Worm (Caenorhabditis elegans): ENCODE results near the gene nhr-285.
"Not testable (repeated sequence)": the region's sequence is repeated elsewhere in the genome, so short reads cannot be mapped to it uniquely, and the experiment has no call there.

The nhr-285 gene

ce11 chrV:15779128-15779729 is at the start of gene nhr-285, which contains the start of gene irld-52:
nhr-285 (minus strand) TSS chrV:15779228.
irld-52 (plus strand) TSS chrV:15779679.
- TF ChIP-seq tbx-11 (GFP tag; IDR thresholded peaks at IDR 0.05) (no peak), pes-1 (GFP tag; IDR thresholded peaks at IDR 0.05) (no peak), tbx-37 (GFP tag; conservative IDR thresholded peaks at IDR 0.05) (no peak), ets-7 (tag; optimal IDR thresholded peaks at IDR 0.05) (no peak), ceh-36 (tag; optimal IDR thresholded peaks at IDR 0.05) (no peak), hmg-4 (GFP tag; optimal IDR thresholded peaks at IDR 0.05) (no peak), B0310.2 (tag; optimal IDR thresholded peaks at IDR 0.05) (no peak), aly-1 (tag; optimal IDR thresholded peaks at IDR 0.05) (no peak), hmbx-1 (tag; optimal IDR thresholded peaks at IDR 0.05) (no peak), scrt-1 (GFP tag; IDR thresholded peaks at IDR 0.05) (no peak), ceh-13 (GFP tag; optimal IDR thresholded peaks at IDR 0.05) (no peak), sea-1 (GFP tag; conservative IDR thresholded peaks at IDR 0.05) (no peak), F13C5.2 (tag; optimal IDR thresholded peaks at IDR 0.05) (no peak), tra-4 (tag; optimal IDR thresholded peaks at IDR 0.05) (no peak), hnd-1 (tag; optimal IDR thresholded peaks at IDR 0.05) (no peak), flt-1 (GFP tag; IDR thresholded peaks at IDR 0.05) (no peak)

- no peak for TF ChIP-seq sea-1 (GFP tag; conservative IDR thresholded peaks at IDR 0.05)
- TF ChIP-seq hnd-1 (tag; optimal IDR thresholded peaks at IDR 0.05) = no peak
- no peak for TF ChIP-seq ets-7 (tag; optimal IDR thresholded peaks at IDR 0.05)
- TF ChIP-seq tra-4 (tag; optimal IDR thresholded peaks at IDR 0.05) = no peak
- TF ChIP-seq ceh-13 (GFP tag; optimal IDR thresholded peaks at IDR 0.05) = no peak
- TF ChIP-seq hmbx-1 (tag; optimal IDR thresholded peaks at IDR 0.05) = no peak
- no peak for TF ChIP-seq hmg-4 (GFP tag; optimal IDR thresholded peaks at IDR 0.05)
- no peak for TF ChIP-seq tbx-11 (GFP tag; IDR thresholded peaks at IDR 0.05)
- no peak for TF ChIP-seq ama-1 (optimal IDR thresholded peaks at IDR 0.05)
- no peak for TF ChIP-seq F13C5.2 (tag; optimal IDR thresholded peaks at IDR 0.05)
- TF ChIP-seq ceh-36 (tag; optimal IDR thresholded peaks at IDR 0.05) = no peak
- TF ChIP-seq tbx-37 (GFP tag; conservative IDR thresholded peaks at IDR 0.05) = no peak
- TF ChIP-seq pes-1 (GFP tag; IDR thresholded peaks at IDR 0.05) = no peak
- TF ChIP-seq scrt-1 (GFP tag; IDR thresholded peaks at IDR 0.05) = no peak
- TF ChIP-seq aly-1 (tag; optimal IDR thresholded peaks at IDR 0.05) = no peak
- TF ChIP-seq flt-1 (GFP tag; IDR thresholded peaks at IDR 0.05) = no peak
- no peak for TF ChIP-seq B0310.2 (tag; optimal IDR thresholded peaks at IDR 0.05)
These were observed 47.1 kb upstream of the nhr-285 start, which contains the start of gene srbc-51 for ce11 chrV:15826110-15826509. srbc-51 (plus strand) TSS chrV:15826410.

DNA sequence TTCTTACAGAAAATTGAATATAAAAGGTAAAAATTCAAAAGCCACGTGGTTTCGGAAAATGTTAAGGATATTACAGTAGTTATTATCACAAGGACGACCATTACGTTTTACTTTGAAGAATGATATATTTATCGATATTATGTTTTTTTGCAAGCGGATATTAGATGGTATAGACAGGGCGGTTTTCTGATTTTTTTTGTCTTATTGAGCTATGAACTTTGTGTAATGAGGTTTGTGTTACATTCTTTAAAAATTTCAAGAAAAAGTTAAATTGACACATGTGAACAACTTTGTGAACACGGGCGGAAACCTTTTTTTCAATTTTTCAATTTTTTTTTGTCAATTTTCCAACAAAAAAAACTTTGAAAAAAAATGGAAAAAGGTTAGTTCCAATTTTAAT is 45.8 kb upstream of the nhr-285 start, which contains the start of gene srbc-50:
TSS of gene srbc-50 (minus strand) at position 101 of the 400 bp plus-strand sequence.
- TF ChIP-seq tbx-37 (GFP tag; conservative IDR thresholded peaks at IDR 0.05) (no peak), hmbx-1 (tag; optimal IDR thresholded peaks at IDR 0.05) (no peak), pes-1 (GFP tag; IDR thresholded peaks at IDR 0.05) (no peak), ceh-13 (GFP tag; optimal IDR thresholded peaks at IDR 0.05) (no peak), scrt-1 (GFP tag; IDR thresholded peaks at IDR 0.05) (no peak), hmg-4 (GFP tag; optimal IDR thresholded peaks at IDR 0.05) (no peak), hnd-1 (tag; optimal IDR thresholded peaks at IDR 0.05) (no peak), tbx-11 (GFP tag; IDR thresholded peaks at IDR 0.05) (no peak), ets-7 (tag; optimal IDR thresholded peaks at IDR 0.05) (no peak), F13C5.2 (tag; optimal IDR thresholded peaks at IDR 0.05) (no peak)

ce11 chrV:15821398-15821797 is 42.4 kb upstream of the nhr-285 start, which contains the start of gene srbc-49:
srbc-49 (plus strand) TSS chrV:15821698.
- no peak for TF ChIP-seq hmbx-1 (tag; optimal IDR thresholded peaks at IDR 0.05)
- TF ChIP-seq F13C5.2 (tag; optimal IDR thresholded peaks at IDR 0.05) = no peak
- no peak for TF ChIP-seq hnd-1 (tag; optimal IDR thresholded peaks at IDR 0.05)
- no peak for TF ChIP-seq tbx-11 (GFP tag; IDR thresholded peaks at IDR 0.05)
- TF ChIP-seq sea-1 (GFP tag; conservative IDR thresholded peaks at IDR 0.05) = no peak

DNA sequence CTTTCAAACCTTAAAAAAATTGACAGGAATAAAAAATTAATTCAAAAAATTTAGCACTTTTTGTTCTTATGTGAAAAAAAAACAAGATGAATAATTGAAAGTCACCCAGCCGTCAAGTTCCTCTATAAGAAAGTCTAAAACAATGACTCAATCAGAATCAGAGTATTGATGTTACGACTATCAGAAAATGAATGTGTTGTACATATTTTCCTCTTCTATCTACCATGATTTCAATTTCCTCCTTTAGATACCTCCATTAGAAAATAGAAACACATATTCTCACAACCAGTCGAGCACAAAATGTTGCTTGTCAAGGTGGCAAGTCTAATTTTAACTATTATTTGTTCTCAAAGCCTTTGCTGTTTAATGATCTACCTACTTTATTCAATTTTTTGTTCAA is 41.0 kb upstream of the nhr-285 start, which contains the start of gene srbc-48:
TSS of gene srbc-48 (plus strand) at position 301 of the 400 bp plus-strand sequence.
- TF ChIP-seq ets-7 (tag; optimal IDR thresholded peaks at IDR 0.05) = no peak

DNA sequence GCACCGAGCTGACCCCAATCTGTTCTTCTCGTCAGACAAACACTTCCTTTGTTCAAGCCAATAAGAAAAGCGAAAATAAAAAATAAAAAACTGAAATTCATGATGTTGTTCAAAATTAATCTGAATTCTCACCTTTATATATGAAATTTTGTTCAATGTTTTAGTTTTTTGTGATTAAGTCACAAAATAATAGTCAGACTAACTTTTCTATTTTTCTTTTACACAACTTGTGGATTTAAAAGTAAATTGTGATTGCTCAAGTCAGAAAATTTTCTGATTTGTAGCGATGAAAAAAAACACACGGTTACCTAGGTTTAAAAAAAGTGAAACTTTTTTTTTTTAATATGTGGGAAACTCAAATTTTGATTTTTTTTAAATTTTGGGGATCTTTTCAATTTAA is 38.7 kb upstream of the nhr-285 start, which contains the start of gene abf-3:
TSS of gene abf-3 (minus strand) at position 101 of the 400 bp plus-strand sequence.
- no peak for TF ChIP-seq scrt-1 (GFP tag; IDR thresholded peaks at IDR 0.05)
- no peak for TF ChIP-seq flt-1 (GFP tag; IDR thresholded peaks at IDR 0.05)
- TF ChIP-seq hmg-4 (GFP tag; optimal IDR thresholded peaks at IDR 0.05) = no peak
- no peak for TF ChIP-seq aly-1 (tag; optimal IDR thresholded peaks at IDR 0.05)
- TF ChIP-seq ceh-13 (GFP tag; optimal IDR thresholded peaks at IDR 0.05) = no peak

DNA sequence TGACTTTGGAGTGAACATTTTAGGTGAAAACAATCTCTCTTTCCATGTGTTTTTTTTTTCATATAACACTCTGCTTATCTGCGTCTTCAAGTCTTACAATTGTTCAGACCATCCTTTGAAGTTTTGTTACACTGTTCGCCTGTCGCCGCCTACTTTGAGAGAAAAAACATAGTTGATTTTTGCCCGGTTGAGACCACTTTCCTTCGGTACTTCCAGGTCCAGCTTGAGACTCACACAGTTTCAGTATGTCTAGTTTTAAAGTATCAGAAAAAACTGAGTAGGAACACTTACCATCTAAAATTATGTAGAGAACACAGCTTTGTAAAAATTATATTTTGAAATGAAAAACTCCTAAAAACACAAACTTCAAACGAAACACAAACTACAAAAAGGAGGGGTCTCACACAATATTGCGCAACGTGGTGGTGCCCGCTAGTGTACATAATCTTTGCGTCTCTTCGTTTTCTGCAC is 37.0 kb upstream of the nhr-285 start, which contains the start of the genes fbxa-69 and F54B8.4:
TSS of gene fbxa-69 (minus strand) at position 10 of the 471 bp plus-strand sequence.
TSS of gene F54B8.4 (plus strand) at position 421 of the 471 bp plus-strand sequence.
- TF ChIP-seq ama-1 (optimal IDR thresholded peaks at IDR 0.05) (no peak), scrt-1 (GFP tag; IDR thresholded peaks at IDR 0.05) (no peak), flt-1 (GFP tag; IDR thresholded peaks at IDR 0.05) (no peak), hmbx-1 (tag; optimal IDR thresholded peaks at IDR 0.05) (no peak), hmg-4 (GFP tag; optimal IDR thresholded peaks at IDR 0.05) (no peak), B0310.2 (tag; optimal IDR thresholded peaks at IDR 0.05) (no peak), pes-1 (GFP tag; IDR thresholded peaks at IDR 0.05) (no peak), ets-7 (tag; optimal IDR thresholded peaks at IDR 0.05) (no peak)

- not testable (repeated sequence) for TF ChIP-seq tbx-11 (GFP tag; IDR thresholded peaks at IDR 0.05); hmbx-1 (tag; optimal IDR thresholded peaks at IDR 0.05); F13C5.2 (tag; optimal IDR thresholded peaks at IDR 0.05)
These were observed 33.0 kb upstream of the nhr-285 start, which contains the start of gene nhr-282 for ce11 chrV:15811982-15812381. nhr-282 (plus strand) TSS chrV:15812282.
